Fruit fly (Drosophila melanogaster) whole organism, prepupa: ENCODE results near the gene Targ2.

ENCODE experiments used
- CG11294 ChIP-seq: fragments of 200-800 bp; sonication (Bioruptor generic); IDR thresholded peaks from 2 replicates; pipeline ENCODE4 v1.3.6; 2022; ENCODE audit warnings: missing biosample characterization, missing genetic modification characterization
- CG15336 ChIP-seq: fragments of 200-800 bp; sonication (Bioruptor generic); IDR thresholded peaks from 2 replicates; pipeline ENCODE4 v1.3.6; 2022; ENCODE audit warnings: missing biosample characterization, missing genetic modification characterization
- CG6276 ChIP-seq: fragments of 200-800 bp; sonication (Bioruptor generic); optimal IDR thresholded peaks from 2 replicates; lab custom pipeline; 2017; ENCODE audit warnings: missing biosample characterization, mild to moderate bottlenecking, missing genetic modification characterization
- CG8119 ChIP-seq: fragments of 200-800 bp; sonication (Bioruptor generic); IDR thresholded peaks from 3 replicates; pipeline ENCODE4 v1.3.6; 2022; ENCODE audit warnings: missing biosample characterization, missing genetic modification characterization
- Gug ChIP-seq: fragments of 200-800 bp; sonication (Bioruptor generic); IDR thresholded peaks from 2 replicates; pipeline ENCODE4 v1.3.6; 2022; ENCODE audit warnings: missing biosample characterization, missing genetic modification characterization
- Hr38 ChIP-seq: sonication (Bioruptor generic); optimal IDR thresholded peaks from 2 replicates; lab custom pipeline; 2016; ENCODE audit warnings: missing biosample characterization, missing genetic modification characterization
- Hr39 ChIP-seq: fragments of 200-800 bp; sonication (Bioruptor generic); optimal IDR thresholded peaks from 2 replicates; lab custom pipeline; 2016; ENCODE audit warnings: missing biosample characterization, missing genetic modification characterization
- fd59A ChIP-seq: fragments of 200-800 bp; sonication (Bioruptor generic); optimal IDR thresholded peaks from 2 replicates; lab custom pipeline; 2017; ENCODE audit warnings: missing biosample characterization, mild to moderate bottlenecking, missing genetic modification characterization, missing genetic modification reagents
- fkh ChIP-seq: fragments of 200-800 bp; sonication (Bioruptor generic); optimal IDR thresholded peaks from 3 replicates; lab custom pipeline; 2017; ENCODE audit warnings: missing biosample characterization, mild to moderate bottlenecking, missing genetic modification characterization, moderate library complexity
- net ChIP-seq: fragments of 200-800 bp; sonication (Bioruptor generic); optimal IDR thresholded peaks from 3 replicates; lab custom pipeline; 2016; ENCODE audit warnings: missing biosample characterization, missing genetic modification characterization
- topi ChIP-seq: fragments of 200-800 bp; sonication (Bioruptor generic); optimal IDR thresholded peaks from 3 replicates; lab custom pipeline; 2016; ENCODE audit warnings: missing biosample characterization, missing genetic modification characterization

DNA sequence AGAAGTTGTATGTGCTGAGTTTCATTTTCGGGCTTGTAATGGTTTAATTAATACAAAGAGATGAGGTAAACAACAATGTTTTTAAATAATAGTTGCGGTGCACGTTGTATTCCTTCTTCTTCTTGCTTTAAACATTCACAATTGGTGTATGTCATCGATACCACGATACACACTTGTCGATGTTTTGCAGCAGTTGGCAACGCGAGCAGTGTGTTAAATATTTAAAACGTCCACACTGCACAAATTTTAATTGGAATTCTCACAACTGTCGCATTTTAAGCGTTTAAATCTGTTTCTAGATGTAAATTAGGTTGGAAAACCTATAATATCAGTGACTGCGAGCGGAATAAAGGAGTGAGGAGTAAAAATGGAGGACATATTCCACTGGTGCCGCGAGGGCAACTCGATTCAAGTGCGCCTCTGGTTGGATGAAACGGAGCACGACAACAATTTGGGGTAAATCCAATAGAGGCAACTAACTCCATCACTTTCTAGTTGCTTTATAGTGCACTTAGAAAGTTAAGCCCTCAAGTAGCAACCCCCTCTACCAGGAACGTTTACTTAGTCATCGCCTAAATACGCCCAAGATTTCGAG, 13.8 kb upstream of the Targ2 start, which contains the start of the genes Trmt112 and Ilk:
- TF ChIP-seq Gug (GFP tag; lab: Robert Waterston, UW) = no peak
- peak; percentile 60 for TF ChIP-seq fkh (GFP tag; lab: Kevin White, UChicago)
- no peak for TF ChIP-seq topi
- TF ChIP-seq Hr39 (GFP tag; lab: Kevin White, UChicago) = no peak
- TF ChIP-seq CG6276 = no peak
- no peak for TF ChIP-seq Hr38
- no peak for TF ChIP-seq net
- TF ChIP-seq fd59A (GFP tag; lab: Kevin White, UChicago) = no peak
- no peak for TF ChIP-seq CG11294 (GFP tag; lab: Robert Waterston, UW)
- TF ChIP-seq CG8119 (GFP tag; lab: Robert Waterston, UW) = no peak
- no peak for TF ChIP-seq CG15336 (GFP tag; lab: Robert Waterston, UW)
